Worm (Caenorhabditis elegans) whole organism, midembryonic: ENCODE results near the gene ttr-57.

ENCODE experiments used
- T22C8.4 ChIP-seq: fragments of 200-800 bp; sonication (Bioruptor generic); IDR thresholded peaks from 2 replicates; pipeline ENCODE4 v1.3.6; 2022; ENCODE audit warnings: missing genetic modification characterization, missing compliant biosample characterization
- cog-1 ChIP-seq: sonication (generic microtip); optimal IDR thresholded peaks from 2 replicates; lab custom pipeline; 2016; ENCODE audit warnings: missing genetic modification characterization, missing compliant biosample characterization
- flt-1 ChIP-seq: fragments of 200-800 bp; sonication (Bioruptor generic); IDR thresholded peaks from 2 replicates; pipeline ENCODE4 v1.3.6; 2022; ENCODE audit warnings: missing genetic modification characterization, missing compliant biosample characterization
- klf-2 ChIP-seq: fragments of 200-800 bp; sonication (Bioruptor generic); conservative IDR thresholded peaks from 2 replicates; pipeline ENCODE4 v1.3.6; 2022; ENCODE audit warnings: missing genetic modification reagents, missing genetic modification characterization, missing compliant biosample characterization
- med-1 ChIP-seq: sonication (generic microtip); optimal IDR thresholded peaks from 2 replicates; lab custom pipeline; 2017; ENCODE audit warnings: missing genetic modification characterization, mild to moderate bottlenecking, missing compliant biosample characterization, antibody characterized with exemption, missing genetic modification reagents; ENCODE audit not compliant: insufficient read depth
- ref-1 ChIP-seq: fragments of 200-800 bp; sonication (Bioruptor generic); conservative IDR thresholded peaks from 2 replicates; pipeline ENCODE4 v1.3.6; 2022; ENCODE audit warnings: missing genetic modification reagents, missing genetic modification characterization, missing compliant biosample characterization
- tab-1 ChIP-seq: fragments of 200-800 bp; sonication (Bioruptor generic); IDR thresholded peaks from 2 replicates; pipeline ENCODE4 v1.3.6; 2022; ENCODE audit warnings: missing genetic modification characterization, missing compliant biosample characterization
- ztf-29 ChIP-seq: fragments of 200-800 bp; sonication (Bioruptor generic); IDR thresholded peaks from 2 replicates; pipeline ENCODE4 v1.3.6; 2022; ENCODE audit warnings: missing genetic modification reagents, missing genetic modification characterization, missing compliant biosample characterization

DNA sequence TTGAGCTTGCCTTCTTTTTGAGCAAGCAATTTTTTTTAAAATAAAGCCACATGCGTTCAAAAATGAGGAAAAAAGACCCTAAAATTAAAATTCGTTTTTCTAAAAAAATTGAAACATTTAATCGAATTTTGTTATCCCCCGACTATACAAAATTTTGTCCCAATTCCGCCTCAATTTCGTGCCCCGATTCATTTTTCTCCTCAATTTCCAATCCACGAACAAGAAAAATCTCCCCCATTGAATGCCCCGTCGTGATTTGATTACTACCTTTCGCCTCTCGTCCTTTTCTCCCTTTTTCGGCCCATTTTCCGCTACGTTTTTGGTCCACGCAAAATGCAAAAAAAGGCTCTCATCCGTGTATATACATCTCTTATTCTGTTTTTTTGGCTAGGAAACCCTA is 47.0 kb downstream of the ttr-57 start:
- TF ChIP-seq ztf-29 (GFP tag; lab: Robert Waterston, UW), result no peak
- TF ChIP-seq klf-2 (GFP tag; lab: Robert Waterston, UW), result no peak
- no peak for TF ChIP-seq flt-1 (GFP tag; lab: Robert Waterston, UW)
- TF ChIP-seq med-1 (GFP tag; lab: Kevin White, UChicago), result no peak
- no peak for TF ChIP-seq tab-1 (GFP tag; lab: Robert Waterston, UW)
- TF ChIP-seq T22C8.4 (GFP tag; lab: Robert Waterston, UW), result no peak
- TF ChIP-seq ref-1 (GFP tag; lab: Robert Waterston, UW), result no peak
- no peak for TF ChIP-seq cog-1 (tag; lab: Kevin White, UChicago)
